Worm (Caenorhabditis elegans) whole organism, mixed stage, embryonic: ENCODE results near the gene F14D2.5.

Experiments used
- blmp-1 ChIP-seq: fragments of 150-350 bp; optimal IDR thresholded peaks from 2 replicates; lab custom pipeline; 2014; ENCODE audit warnings: missing biosample characterization, missing genetic modification characterization
- ces-1 ChIP-seq: fragments of 150-350 bp; optimal IDR thresholded peaks from 2 replicates; lab custom pipeline; 2014; ENCODE audit warnings: missing biosample characterization, missing genetic modification reagents, missing genetic modification characterization
- elt-1 ChIP-seq: sonication (generic microtip); optimal IDR thresholded peaks from 2 replicates; lab custom pipeline; 2017; ENCODE audit warnings: missing genetic modification characterization, mild to moderate bottlenecking, missing compliant biosample characterization, antibody characterized with exemption, moderate library complexity, borderline replicate concordance; ENCODE audit not compliant: insufficient read depth
- hlh-1 ChIP-seq: fragments of 150-350 bp; optimal IDR thresholded peaks from 2 replicates; lab custom pipeline; 2014; ENCODE audit warnings: missing biosample characterization, missing genetic modification reagents, missing genetic modification characterization
- lin-13 ChIP-seq: fragments of 150-350 bp; optimal IDR thresholded peaks from 2 replicates; lab custom pipeline; 2014; ENCODE audit warnings: missing biosample characterization, missing genetic modification characterization
- lsy-2 ChIP-seq: fragments of 150-350 bp; optimal IDR thresholded peaks from 2 replicates; lab custom pipeline; 2014; ENCODE audit warnings: missing biosample characterization, missing genetic modification characterization
- nhr-12 ChIP-seq: fragments of 150-350 bp; optimal IDR thresholded peaks from 2 replicates; lab custom pipeline; 2014; ENCODE audit warnings: missing biosample characterization, missing genetic modification characterization
- unc-120 ChIP-seq: sonication (generic microtip); optimal IDR thresholded peaks from 2 replicates; lab custom pipeline; 2017; ENCODE audit warnings: missing genetic modification characterization, missing compliant biosample characterization; ENCODE audit not compliant: poor library complexity, severe bottlenecking
- unc-62 ChIP-seq: fragments of 150-350 bp; optimal IDR thresholded peaks from 2 replicates; lab custom pipeline; 2014; ENCODE audit warnings: missing biosample characterization, missing genetic modification reagents, missing genetic modification characterization
- zip-8 ChIP-seq: fragments of 150-350 bp; optimal IDR thresholded peaks from 2 replicates; lab custom pipeline; 2014; ENCODE audit warnings: missing biosample characterization, missing genetic modification characterization

DNA sequence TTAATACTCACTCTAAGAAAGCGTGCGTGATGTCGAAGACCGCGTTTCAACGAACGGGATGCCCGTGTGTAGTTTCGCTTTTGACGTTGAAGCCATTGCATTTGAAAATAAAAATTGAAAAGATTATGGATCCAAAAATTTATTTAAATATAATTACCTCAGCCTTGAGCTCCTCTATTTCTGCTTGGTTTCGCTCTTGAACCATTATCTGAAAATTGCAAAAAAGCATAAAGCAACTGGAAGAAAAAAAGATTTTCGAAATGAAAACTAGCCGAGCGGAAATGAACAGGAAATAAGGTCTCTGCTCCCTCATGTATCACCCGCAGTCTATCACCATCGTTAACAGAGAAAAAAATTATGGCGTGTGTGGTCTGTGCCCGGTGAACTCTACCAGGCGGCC is 26.7 kb downstream of the F14D2.5 start, which contains the start of gene Y49F6C.6:
- TF ChIP-seq nhr-12 (tag; lab: Kevin White, UChicago) = no peak
- no peak for TF ChIP-seq lin-13 (tag; lab: Kevin White, UChicago)
- TF ChIP-seq blmp-1 (tag; lab: Kevin White, UChicago) = no peak
- no peak for TF ChIP-seq ces-1 (GFP tag; lab: Kevin White, UChicago)
- no peak for TF ChIP-seq unc-62
- no peak for TF ChIP-seq lsy-2 (tag; lab: Kevin White, UChicago)
- TF ChIP-seq elt-1 (tag; lab: Kevin White, UChicago) = no peak
- no peak for TF ChIP-seq zip-8 (tag; lab: Kevin White, UChicago)
- no peak for TF ChIP-seq hlh-1 (tag; lab: Kevin White, UChicago)
- TF ChIP-seq unc-120 = no peak
